Worm (Caenorhabditis elegans) whole organism, L3 larva: ENCODE measurements around the gene nhr-267.

Experiments used
- ZK546.5 ChIP-seq: sonication (generic microtip); optimal IDR thresholded peaks from 2 replicates; lab custom pipeline; 2017; ENCODE audit warnings: missing biosample characterization, missing genetic modification characterization
- elt-2 ChIP-seq: sonication (generic microtip); optimal IDR thresholded peaks from 2 replicates; lab custom pipeline; 2016; ENCODE audit warnings: missing genetic modification reagents, mild to moderate bottlenecking, missing genetic modification characterization, missing compliant biosample characterization
- elt-3 ChIP-seq, 3 experiments: fragments of 150-350 bp in 1 of 3; sonication (generic microtip) in 2 of 3; optimal IDR thresholded peaks; 2 replicates in 2 of 3; 4 replicates in 1 of 3; lab custom pipeline; 2014 to 2017; ENCODE audit warnings: missing biosample characterization in 3 of 3, missing genetic modification characterization in 3 of 3
- nhr-237 ChIP-seq: fragments of 150-350 bp; optimal IDR thresholded peaks from 2 replicates; lab custom pipeline; 2014; ENCODE audit warnings: missing biosample characterization, missing genetic modification characterization
- pha-4 ChIP-seq: fragments of 150-350 bp; optimal IDR thresholded peaks from 2 replicates; lab custom pipeline; 2014; ENCODE audit warnings: missing biosample characterization, missing genetic modification reagents, missing genetic modification characterization
- sea-2 ChIP-seq: fragments of 150-350 bp; sonication (generic microtip); optimal IDR thresholded peaks from 4 replicates; lab custom pipeline; 2014; ENCODE audit warnings: missing biosample characterization, missing genetic modification reagents, missing genetic modification characterization
- unc-62 ChIP-seq: fragments of 150-350 bp; sonication (generic microtip); optimal IDR thresholded peaks from 4 replicates; lab custom pipeline; 2014; ENCODE audit warnings: missing biosample characterization, missing genetic modification reagents, missing genetic modification characterization

- TF ChIP-seq sea-2 (GFP tag; lab: Kevin White, UChicago) (no peak), elt-3 (tag; optimal IDR thresholded peaks at IDR 0.05; lab: Kevin White, UChicago) (no peak), pha-4 (tag; lab: Kevin White, UChicago) (no peak), unc-62 (GFP tag; lab: Kevin White, UChicago) (no peak), nhr-237 (tag; lab: Kevin White, UChicago) (no peak), elt-2 (tag; lab: Kevin White, UChicago) (no peak), ZK546.5 (tag; lab: Kevin White, UChicago) (no peak)
These were observed 32.9 kb upstream of the nhr-267 start, which contains the start of the genes F49C12.11 and nemt-1 for ce11 chrIV:9319080-9319479.
